Fruit fly (Drosophila melanogaster) whole organism, embryonic: ENCODE measurements around the gene tHMG1.

Source experiments
- Adf1 ChIP-seq: fragments of 200-800 bp; sonication (Bioruptor generic); IDR thresholded peaks from 2 replicates; pipeline ENCODE4 v1.3.6; 2022; ENCODE audit warnings: missing biosample characterization, missing genetic modification characterization
- Atf6 ChIP-seq: fragments of 200-800 bp; sonication (Bioruptor generic); IDR thresholded peaks from 2 replicates; pipeline ENCODE4 v1.3.6; 2022; ENCODE audit warnings: missing biosample characterization, missing genetic modification characterization
- B-H1 ChIP-seq: fragments of 200-800 bp; sonication (Bioruptor generic); IDR thresholded peaks from 3 replicates; pipeline ENCODE4 v1.3.6; 2022; ENCODE audit warnings: missing biosample characterization, missing genetic modification characterization
- CG10274 ChIP-seq: fragments of 200-800 bp; sonication (Bioruptor generic); optimal IDR thresholded peaks from 3 replicates; lab custom pipeline; 2017; ENCODE audit warnings: missing biosample characterization, mild to moderate bottlenecking, missing genetic modification characterization
- CG13123 ChIP-seq: fragments of 200-800 bp; sonication (Bioruptor generic); optimal IDR thresholded peaks from 2 replicates; lab custom pipeline; 2016; ENCODE audit warnings: missing biosample characterization, missing genetic modification characterization
- CG13287 ChIP-seq: fragments of 200-800 bp; sonication (Bioruptor generic); IDR thresholded peaks from 2 replicates; pipeline ENCODE4 v1.3.6; 2022; ENCODE audit warnings: missing biosample characterization, missing genetic modification characterization; ENCODE audit not compliant: partially characterized antibody
- CG15073 ChIP-seq: fragments of 200-800 bp; sonication (Bioruptor generic); optimal IDR thresholded peaks from 2 replicates; lab custom pipeline; 2016; ENCODE audit warnings: missing biosample characterization, missing genetic modification characterization
- CG1529 ChIP-seq: fragments of 200-800 bp; sonication (Bioruptor generic); optimal IDR thresholded peaks from 3 replicates; lab custom pipeline; 2018; ENCODE audit warnings: missing biosample characterization, missing genetic modification characterization
- CG17361 ChIP-seq: fragments of 200-800 bp; sonication (Bioruptor generic); IDR thresholded peaks from 3 replicates; pipeline ENCODE4 v1.3.6; 2022; ENCODE audit warnings: missing biosample characterization, missing genetic modification characterization
- CG17385 ChIP-seq: fragments of 200-800 bp; sonication (Bioruptor generic); optimal IDR thresholded peaks from 3 replicates; lab custom pipeline; 2018; ENCODE audit warnings: missing biosample characterization, mild to moderate bottlenecking, missing genetic modification characterization
- CG31441 ChIP-seq: fragments of 200-800 bp; sonication (Bioruptor generic); IDR thresholded peaks from 2 replicates; pipeline ENCODE4 v1.3.6; 2022; ENCODE audit warnings: missing biosample characterization, missing genetic modification characterization
- CG32767 ChIP-seq: fragments of 200-800 bp; sonication (Bioruptor generic); IDR thresholded peaks from 2 replicates; pipeline ENCODE4 v1.3.6; 2022; ENCODE audit warnings: missing biosample characterization, missing genetic modification characterization
- CG33213 ChIP-seq: fragments of 200-800 bp; sonication (Bioruptor generic); optimal IDR thresholded peaks from 3 replicates; lab custom pipeline; 2016; ENCODE audit warnings: missing biosample characterization, missing genetic modification characterization
- CG4404 ChIP-seq: fragments of 200-800 bp; sonication (Bioruptor generic); IDR thresholded peaks from 2 replicates; pipeline ENCODE4 v1.3.6; 2022; ENCODE audit warnings: missing biosample characterization, missing genetic modification characterization
- CG5953 ChIP-seq: fragments of 200-800 bp; sonication (Bioruptor generic); IDR thresholded peaks from 2 replicates; pipeline ENCODE4 v1.3.6; 2022; ENCODE audit warnings: missing biosample characterization, missing genetic modification characterization
- CG6654 ChIP-seq: fragments of 200-800 bp; sonication (Bioruptor generic); optimal IDR thresholded peaks from 2 replicates; lab custom pipeline; 2017; ENCODE audit warnings: missing biosample characterization, mild to moderate bottlenecking, missing genetic modification characterization
- CG6683 ChIP-seq: fragments of 200-800 bp; sonication (Bioruptor generic); optimal IDR thresholded peaks from 2 replicates; lab custom pipeline; 2017; ENCODE audit warnings: missing biosample characterization, mild to moderate bottlenecking, missing genetic modification characterization, missing genetic modification reagents
- CG6791 ChIP-seq: fragments of 200-800 bp; sonication (Bioruptor generic); IDR thresholded peaks from 3 replicates; pipeline ENCODE4 v1.3.6; 2022; ENCODE audit warnings: missing biosample characterization, missing genetic modification characterization; ENCODE audit not compliant: partially characterized antibody
- CG7357 ChIP-seq: fragments of 200-800 bp; sonication (Bioruptor generic); IDR thresholded peaks from 3 replicates; pipeline ENCODE4 v1.3.6; 2022; ENCODE audit warnings: missing biosample characterization, missing genetic modification characterization
- CG7556 ChIP-seq: fragments of 200-800 bp; sonication (Bioruptor generic); optimal IDR thresholded peaks from 2 replicates; lab custom pipeline; 2017; ENCODE audit warnings: missing biosample characterization, mild to moderate bottlenecking, missing genetic modification characterization
- CG9797 ChIP-seq: fragments of 200-800 bp; sonication (Bioruptor generic); optimal IDR thresholded peaks from 3 replicates; lab custom pipeline; 2018; ENCODE audit warnings: missing biosample characterization, mild to moderate bottlenecking, missing genetic modification characterization
- CHES-1-like ChIP-seq: fragments of 200-800 bp; sonication (Bioruptor generic); optimal IDR thresholded peaks from 2 replicates; lab custom pipeline; 2016; ENCODE audit warnings: missing biosample characterization, missing genetic modification characterization
- Dip3 ChIP-seq: fragments of 200-800 bp; sonication (Bioruptor generic); optimal IDR thresholded peaks from 3 replicates; lab custom pipeline; 2016; ENCODE audit warnings: missing biosample characterization, missing genetic modification characterization
- E2f1 ChIP-seq: fragments of 200-800 bp; sonication (Bioruptor generic); IDR thresholded peaks from 2 replicates; pipeline ENCODE4 v1.3.6; 2022; ENCODE audit warnings: missing biosample characterization, missing genetic modification characterization
- HHEX ChIP-seq: fragments of 200-800 bp; sonication (Bioruptor generic); optimal IDR thresholded peaks from 3 replicates; lab custom pipeline; 2017; ENCODE audit warnings: missing biosample characterization, mild to moderate bottlenecking, missing genetic modification characterization, missing genetic modification reagents
- Med ChIP-seq: fragments of 200-800 bp; sonication (Bioruptor generic); peaks from one replicate; lab custom pipeline; 2016; ENCODE audit warnings: missing biosample characterization, missing genetic modification characterization, mild to moderate bottlenecking, inconsistent platforms, moderate library complexity
- Mes4 ChIP-seq: fragments of 200-800 bp; sonication (Bioruptor generic); optimal IDR thresholded peaks from 2 replicates; lab custom pipeline; 2016; ENCODE audit warnings: missing biosample characterization, missing genetic modification characterization
- NFAT ChIP-seq: fragments of 200-800 bp; sonication (Bioruptor generic); IDR thresholded peaks from 2 replicates; pipeline ENCODE4 v1.3.6; 2022; ENCODE audit warnings: missing biosample characterization, missing genetic modification characterization
- Oaz ChIP-seq: fragments of 200-800 bp; sonication (Bioruptor generic); IDR thresholded peaks from 2 replicates; pipeline ENCODE4 v1.3.6; 2022; ENCODE audit warnings: missing biosample characterization, missing genetic modification characterization
- Ravus ChIP-seq: fragments of 200-800 bp; sonication (Bioruptor generic); IDR thresholded peaks from 2 replicates; pipeline ENCODE4 v1.3.6; 2022; ENCODE audit warnings: missing biosample characterization, missing genetic modification characterization
- br ChIP-seq: fragments of >200 bp; optimal IDR thresholded peaks from 2 replicates; lab custom pipeline; 2017
- crp ChIP-seq, 2 experiments: fragments of 200-800 bp; sonication (Bioruptor generic); optimal IDR thresholded peaks; 2 replicates in 1 of 2; 3 replicates in 1 of 2; lab custom pipeline; 2017; ENCODE audit warnings: missing biosample characterization in 2 of 2, missing genetic modification characterization in 2 of 2, mild to moderate bottlenecking in 1 of 2, moderate library complexity in 1 of 2
- dm ChIP-seq: fragments of 200-800 bp; sonication (Bioruptor generic); optimal IDR thresholded peaks from 3 replicates; lab custom pipeline; 2016; ENCODE audit warnings: missing biosample characterization, missing genetic modification characterization
- ewg ChIP-seq: fragments of 200-800 bp; sonication (Bioruptor generic); optimal IDR thresholded peaks from 3 replicates; lab custom pipeline; 2017; ENCODE audit warnings: mild to moderate bottlenecking, missing biosample characterization, missing genetic modification reagents, missing genetic modification characterization
- fd102C ChIP-seq: fragments of 200-800 bp; sonication (Bioruptor generic); optimal IDR thresholded peaks from 2 replicates; lab custom pipeline; 2018; ENCODE audit warnings: missing biosample characterization, mild to moderate bottlenecking, missing genetic modification characterization, moderate library complexity
- fd96Cb ChIP-seq: fragments of 200-800 bp; sonication (Bioruptor generic); optimal IDR thresholded peaks from 2 replicates; lab custom pipeline; 2018; ENCODE audit warnings: missing biosample characterization, mild to moderate bottlenecking, missing genetic modification characterization, moderate library complexity
- gce ChIP-seq: fragments of 200-800 bp; sonication (Bioruptor generic); IDR thresholded peaks from 3 replicates; pipeline ENCODE4 v1.3.6; 2022; ENCODE audit warnings: missing biosample characterization, missing genetic modification characterization
- gcm ChIP-seq: fragments of 200-800 bp; sonication (Bioruptor generic); optimal IDR thresholded peaks from 2 replicates; lab custom pipeline; 2019; ENCODE audit warnings: missing biosample characterization, mild to moderate bottlenecking, missing genetic modification characterization, moderate library complexity
- gt ChIP-seq: fragments of 200-800 bp; sonication (Bioruptor generic); IDR thresholded peaks from 2 replicates; pipeline ENCODE4 v1.3.6; 2022; ENCODE audit warnings: missing biosample characterization, missing genetic modification characterization
- jing ChIP-seq: fragments of 200-800 bp; sonication (Bioruptor generic); optimal IDR thresholded peaks from 2 replicates; lab custom pipeline; 2018; ENCODE audit warnings: missing biosample characterization, mild to moderate bottlenecking, missing genetic modification characterization
- lilli ChIP-seq: fragments of 200-800 bp; sonication (Bioruptor generic); optimal IDR thresholded peaks from 3 replicates; lab custom pipeline; 2016; ENCODE audit warnings: missing biosample characterization, missing genetic modification characterization
- lmd ChIP-seq: fragments of 200-800 bp; sonication (Bioruptor generic); IDR thresholded peaks from 2 replicates; pipeline ENCODE4 v1.3.6; 2022; ENCODE audit warnings: missing biosample characterization, missing genetic modification characterization
- mirr ChIP-seq: fragments of 200-800 bp; sonication (Bioruptor generic); optimal IDR thresholded peaks from 3 replicates; lab custom pipeline; 2018; ENCODE audit warnings: missing biosample characterization, mild to moderate bottlenecking, missing genetic modification characterization
- phol ChIP-seq: fragments of 200-800 bp; sonication (Bioruptor generic); optimal IDR thresholded peaks from 3 replicates; lab custom pipeline; 2018; ENCODE audit warnings: missing biosample characterization, mild to moderate bottlenecking, missing genetic modification characterization, moderate library complexity
- pzg ChIP-seq: fragments of 200-800 bp; sonication (Bioruptor generic); optimal IDR thresholded peaks from 3 replicates; lab custom pipeline; 2018; ENCODE audit warnings: missing biosample characterization, mild to moderate bottlenecking, missing genetic modification characterization, moderate library complexity
- schlank ChIP-seq: fragments of 200-800 bp; sonication (Bioruptor generic); optimal IDR thresholded peaks from 2 replicates; lab custom pipeline; 2018; ENCODE audit warnings: missing biosample characterization, mild to moderate bottlenecking, missing genetic modification characterization
- sima ChIP-seq: fragments of 200-800 bp; sonication (Bioruptor generic); optimal IDR thresholded peaks from 2 replicates; lab custom pipeline; 2016; ENCODE audit warnings: missing biosample characterization, missing genetic modification characterization
- sna ChIP-seq: fragments of 200-800 bp; sonication (Bioruptor generic); IDR thresholded peaks from 2 replicates; pipeline ENCODE4 v1.3.6; 2022; ENCODE audit warnings: missing biosample characterization, missing genetic modification characterization; ENCODE audit not compliant: partially characterized antibody
- tap ChIP-seq: fragments of 200-800 bp; optimal IDR thresholded peaks from 3 replicates; lab custom pipeline; 2019; ENCODE audit warnings: missing biosample characterization, mild to moderate bottlenecking, missing genetic modification characterization, moderate library complexity
- trem ChIP-seq: fragments of 200-800 bp; optimal IDR thresholded peaks from 3 replicates; lab custom pipeline; 2019; ENCODE audit warnings: missing biosample characterization, mild to moderate bottlenecking, missing genetic modification characterization, moderate library complexity
- unpg ChIP-seq: fragments of 200-800 bp; sonication (Bioruptor generic); optimal IDR thresholded peaks from 3 replicates; lab custom pipeline; 2018; ENCODE audit warnings: missing biosample characterization, mild to moderate bottlenecking, missing genetic modification characterization, moderate library complexity

Gene tHMG1

dm6 chr3R:22491088-22491879 lies at the start of gene tHMG1, which contains the start of gene CCT1:
Gene tHMG1 (plus strand): TSS chr3R:22491829.
Gene CCT1 (minus strand): TSS chr3R:22491439.
- TF ChIP-seq CG4404 (no peak), lilli (GFP tag; lab: Kevin White, UChicago) (peak; percentile 42), CG33213 (GFP tag; lab: Kevin White, UChicago) (no peak), Dip3 (GFP tag; lab: Kevin White, UChicago) (no peak), NFAT (GFP tag; lab: Robert Waterston, UW) (no peak), Mes4 (GFP tag; lab: Kevin White, UChicago) (no peak), tap (tag; lab: Kevin White, UChicago) (no peak), CG13123 (GFP tag; lab: Kevin White, UChicago) (no peak), crp (GFP tag; optimal IDR thresholded peaks at IDR 0.05; lab: Kevin White, UChicago) (no peak), Ravus (no peak), unpg (GFP tag; lab: Kevin White, UChicago) (no peak), CG31441 (GFP tag; lab: Robert Waterston, UW) (no peak), HHEX (no peak), sima (no peak), CG15073 (no peak), ewg (GFP tag; lab: Kevin White, UChicago) (no peak), schlank (tag; lab: Kevin White, UChicago) (no peak), lmd (GFP tag; lab: Robert Waterston, UW) (no peak), gce (GFP tag; lab: Robert Waterston, UW) (no peak), CG7357 (no peak), CG5953 (GFP tag; lab: Robert Waterston, UW) (no peak), CHES-1-like (GFP tag; lab: Kevin White, UChicago) (no peak), CG17385 (GFP tag; lab: Kevin White, UChicago) (no peak), fd102C (no peak), gcm (no peak), Med (GFP tag; lab: Kevin White, UChicago) (peak; percentile 72), CG6791 (peak; percentile 85), Oaz (no peak), CG6654 (no peak), fd96Cb (tag; lab: Kevin White, UChicago) (no peak), mirr (no peak), Adf1 (GFP tag; lab: Robert Waterston, UW) (no peak), CG9797 (GFP tag; lab: Kevin White, UChicago) (peak; percentile 23), CG7556 (GFP tag; lab: Kevin White, UChicago) (no peak), CG6683 (GFP tag; lab: Kevin White, UChicago) (no peak), E2f1 (GFP tag; lab: Robert Waterston, UW) (no peak), gt (GFP tag; lab: Robert Waterston, UW) (no peak), pzg (GFP tag; lab: Kevin White, UChicago) (peak; percentile 54), CG10274 (GFP tag; lab: Kevin White, UChicago) (no peak), B-H1 (GFP tag; lab: Robert Waterston, UW) (no peak), dm (peak; percentile 76), Atf6 (GFP tag; lab: Robert Waterston, UW) (no peak), jing (GFP tag; lab: Kevin White, UChicago) (no peak), CG1529 (no peak), CG32767 (GFP tag; lab: Robert Waterston, UW) (no peak), CG17361 (no peak), CG13287 (GFP tag; lab: Robert Waterston, UW) (peak; percentile 97), br (no peak), trem (peak; percentile 77), phol (tag; lab: Kevin White, UChicago) (peak; percentile 42), sna (peak; percentile 97)
